Fruit fly (Drosophila melanogaster): Measurements from ENCODE around the gene natalisin.
A peak's percentile ranks its signal among the peaks of the same experiment; 100 is the strongest.

Gene natalisin

dm6 chr3R:14418293-14418692, at the start of gene natalisin:
TSS of gene natalisin (plus strand) at chr3R:14418593.
- peak; percentile 18 for TF ChIP-seq Eip78C (GFP tag)
- no peak for TF ChIP-seq salr (GFP tag; optimal IDR thresholded peaks at IDR 0.05)

- TF ChIP-seq ss (GFP tag; optimal IDR thresholded peaks at IDR 0.05), result peak in 1 of 2 experiments; percentile 56
- TF ChIP-seq CG3919 (GFP tag; optimal IDR thresholded peaks at IDR 0.05), result peak; percentile 49
- no peak for TF ChIP-seq Smox (GFP tag; optimal IDR thresholded peaks at IDR 0.05)
- no peak for TF ChIP-seq CG1621 (tag; optimal IDR thresholded peaks at IDR 0.05)
- TF ChIP-seq CG6854 (GFP tag; optimal IDR thresholded peaks at IDR 0.05), result no peak
- TF ChIP-seq achi (GFP tag; optimal IDR thresholded peaks at IDR 0.05), result no peak
- TF ChIP-seq Ets96B (tag; optimal IDR thresholded peaks at IDR 0.05), result no peak
- peak; percentile 9; the same call in 1 of the 2 replicates for TF ChIP-seq CG15336 (GFP tag; IDR thresholded peaks at IDR 0.05)
- TF ChIP-seq fkh (GFP tag; optimal IDR thresholded peaks at IDR 0.05), result peak; percentile 56
- TF ChIP-seq dsx (GFP tag; optimal IDR thresholded peaks at IDR 0.05; ENCODE audit: poor library complexity, severe bottlenecking), result peak; percentile 56
- no peak for TF ChIP-seq pdm3 (GFP tag; optimal IDR thresholded peaks at IDR 0.05)
- no peak for TF ChIP-seq Hr38 (GFP tag; optimal IDR thresholded peaks at IDR 0.05)
- peak; percentile 39; the same call in 1 of the 3 replicates for TF ChIP-seq eg (GFP tag; IDR thresholded peaks at IDR 0.05)
- no peak for TF ChIP-seq CG16779 (tag; optimal IDR thresholded peaks at IDR 0.05)
- no peak for TF ChIP-seq net (GFP tag; optimal IDR thresholded peaks at IDR 0.05)
- no peak for TF ChIP-seq Sox14 (GFP tag; optimal IDR thresholded peaks at IDR 0.05)
- no peak for TF ChIP-seq CG34406 (GFP tag; optimal IDR thresholded peaks at IDR 0.05)
- TF ChIP-seq vri (GFP tag; optimal IDR thresholded peaks at IDR 0.05), result peak; percentile 17
- peak; percentile 58; the same call in 1 of the 3 replicates for TF ChIP-seq CG6163 (GFP tag; IDR thresholded peaks at IDR 0.05)
- no peak for TF ChIP-seq CG10669 (GFP tag; optimal IDR thresholded peaks at IDR 0.05)
- peak; percentile 8 for TF ChIP-seq Eip78C (GFP tag)
- TF ChIP-seq CG3032 (tag; optimal IDR thresholded peaks at IDR 0.05), result no peak
Measured at dm6 chr3R:14369481-14370198, 48.8 kb upstream of the natalisin start.

DNA sequence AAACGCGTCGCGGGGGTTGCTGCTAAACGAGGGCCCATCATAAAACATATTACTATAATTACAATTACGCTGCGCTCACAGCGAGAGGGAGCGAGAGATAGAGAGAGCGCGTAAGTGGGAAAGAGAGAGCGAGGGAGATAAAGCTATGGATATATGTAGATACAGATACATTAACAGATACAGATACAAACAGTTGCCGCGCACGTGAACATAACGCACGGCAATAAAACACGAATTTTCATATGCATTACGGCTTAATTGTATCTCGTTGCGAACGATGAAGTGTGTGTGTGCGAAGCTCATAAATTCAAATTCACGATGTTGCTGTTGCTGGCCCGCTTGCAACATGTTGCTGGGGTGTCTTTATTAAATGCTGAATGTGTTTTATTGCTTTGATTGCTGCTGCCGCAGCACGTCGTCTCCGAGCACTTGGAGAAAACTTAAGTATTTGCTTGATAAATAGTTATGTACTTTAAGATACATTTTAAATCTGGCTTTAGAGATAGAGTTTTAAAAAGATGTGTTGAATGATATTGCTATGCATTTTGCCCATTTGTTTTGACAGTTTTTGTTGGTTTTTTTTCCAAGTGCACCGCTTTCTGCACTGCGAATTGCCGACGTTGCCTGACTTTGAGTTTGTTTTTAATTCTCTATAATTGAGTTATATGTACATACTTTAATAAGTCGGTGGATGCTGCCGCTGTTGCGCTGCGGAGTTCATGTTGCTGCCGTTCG, 48.0 kb upstream of the natalisin start:
- peak; percentile 93 to 95 for TF ChIP-seq salr (GFP tag; optimal IDR thresholded peaks at IDR 0.05)
- TF ChIP-seq Ets21C (GFP tag; optimal IDR thresholded peaks at IDR 0.05), result peak; percentile 92
- peak; percentile 87 to 91 for TF ChIP-seq ss (GFP tag; optimal IDR thresholded peaks at IDR 0.05)
- peak; percentile 94 for TF ChIP-seq CG16779 (tag; optimal IDR thresholded peaks at IDR 0.05)
- peak; percentile 89 for TF ChIP-seq CG6808 (GFP tag; optimal IDR thresholded peaks at IDR 0.05)
- TF ChIP-seq CG8632 (GFP tag; optimal IDR thresholded peaks at IDR 0.05), result peak; percentile 96
- TF ChIP-seq acj6 (GFP tag; optimal IDR thresholded peaks at IDR 0.05), result peak; percentile 98
- peak; percentile 87 for TF ChIP-seq CG9139 (GFP tag; optimal IDR thresholded peaks at IDR 0.05)
- peak; percentile 95 for TF ChIP-seq CG8319 (GFP tag; optimal IDR thresholded peaks at IDR 0.05)
- peak; percentile 98 for TF ChIP-seq CG10631 (GFP tag; optimal IDR thresholded peaks at IDR 0.05)
- TF ChIP-seq CG7368 (GFP tag; optimal IDR thresholded peaks at IDR 0.05), result peak; percentile 96
- peak; percentile 96 for TF ChIP-seq CG10669 (GFP tag; optimal IDR thresholded peaks at IDR 0.05)
- peak; percentile 98 for TF ChIP-seq net (GFP tag; optimal IDR thresholded peaks at IDR 0.05)
- TF ChIP-seq CG11294 (GFP tag; IDR thresholded peaks at IDR 0.05), result peak; percentile 96
- peak; percentile 96 for TF ChIP-seq CG34406 (GFP tag; optimal IDR thresholded peaks at IDR 0.05)
- TF ChIP-seq pdm3 (GFP tag; optimal IDR thresholded peaks at IDR 0.05), result peak; percentile 98
- peak; percentile 97 for TF ChIP-seq Lpt (GFP tag; optimal IDR thresholded peaks at IDR 0.05)
- peak; percentile 99 for TF ChIP-seq eg (GFP tag; IDR thresholded peaks at IDR 0.05)
- TF ChIP-seq fd85E (GFP tag; optimal IDR thresholded peaks at IDR 0.05), result peak; percentile 85
- peak; percentile 96 for TF ChIP-seq Hr39 (GFP tag; optimal IDR thresholded peaks at IDR 0.05)
- TF ChIP-seq vri (GFP tag; optimal IDR thresholded peaks at IDR 0.05), result peak; percentile 93
- peak; percentile 59 for TF ChIP-seq CG6854 (GFP tag; optimal IDR thresholded peaks at IDR 0.05)
- TF ChIP-seq CG6792 (GFP tag; optimal IDR thresholded peaks at IDR 0.05), result peak; percentile 95
- TF ChIP-seq Gug (GFP tag; IDR thresholded peaks at IDR 0.05), result peak; percentile 98
- peak; percentile 94 for TF ChIP-seq spab (GFP tag; optimal IDR thresholded peaks at IDR 0.05)
- TF ChIP-seq Eip93F (GFP tag; optimal IDR thresholded peaks at IDR 0.05), result peak; percentile 79
- peak; percentile 97 for TF ChIP-seq esn (GFP tag; optimal IDR thresholded peaks at IDR 0.05)
- peak; percentile 88 for TF ChIP-seq Sox15 (GFP tag; optimal IDR thresholded peaks at IDR 0.05)
- peak; percentile 96 for TF ChIP-seq CG4318 (GFP tag; optimal IDR thresholded peaks at IDR 0.05)
- TF ChIP-seq Eip75B (GFP tag; optimal IDR thresholded peaks at IDR 0.05), result peak; percentile 97
- TF ChIP-seq CG31627 (GFP tag; optimal IDR thresholded peaks at IDR 0.05), result peak; percentile 95
